Fruit fly (Drosophila melanogaster): ENCODE data around the gene Apl.

Apl gene

dm6 chr3L:16567495-16567894 lies 27.5 kb upstream of the Apl start (continued):
- TF ChIP-seq CG18262 (tag; optimal IDR thresholded peaks at IDR 0.05): peak; percentile 77
- peak; percentile 27 for TF ChIP-seq jing (GFP tag; optimal IDR thresholded peaks at IDR 0.05)
- TF ChIP-seq lola (GFP tag; optimal IDR thresholded peaks at IDR 0.05): peak in 1 of 3 experiments; percentile 70
- TF ChIP-seq Dbx (GFP tag; IDR thresholded peaks at IDR 0.05): no peak
- peak; percentile 83 for TF ChIP-seq gcm (GFP tag; optimal IDR thresholded peaks at IDR 0.05)
- peak; percentile 46 for TF ChIP-seq CG18764 (GFP tag; optimal IDR thresholded peaks at IDR 0.05)
- TF ChIP-seq CG18599 (GFP tag; optimal IDR thresholded peaks at IDR 0.05): peak; percentile 35
- TF ChIP-seq lilli (GFP tag; optimal IDR thresholded peaks at IDR 0.05): peak; percentile 14
- peak; percentile 23 for TF ChIP-seq CG10654 (GFP tag; optimal IDR thresholded peaks at IDR 0.05)
- TF ChIP-seq Fer1 (GFP tag; optimal IDR thresholded peaks at IDR 0.05): peak; percentile 38
- no peak for TF ChIP-seq pnt (GFP tag; optimal IDR thresholded peaks at IDR 0.05)
- no peak for TF ChIP-seq fru (optimal IDR thresholded peaks at IDR 0.05)
- TF ChIP-seq CG14441 (GFP tag; IDR thresholded peaks at IDR 0.05): 0 out of 2 replicates have a peak, but pooled peaks have one; percentile 52
- TF ChIP-seq Hr78 (GFP tag; optimal IDR thresholded peaks at IDR 0.05): no peak
- TF ChIP-seq lov (optimal IDR thresholded peaks at IDR 0.05): no peak
- no peak for TF ChIP-seq lov (GFP tag; IDR thresholded peaks at IDR 0.05)
- peak; percentile 72 for TF ChIP-seq Ssrp (tag; optimal IDR thresholded peaks at IDR 0.05)
- no peak for TF ChIP-seq h (optimal IDR thresholded peaks at IDR 0.05)
- no peak for TF ChIP-seq D (optimal IDR thresholded peaks at IDR 0.05)
- peak; percentile 72 for TF ChIP-seq D (GFP tag; optimal IDR thresholded peaks at IDR 0.05)
- TF ChIP-seq gro (GFP tag; optimal IDR thresholded peaks at IDR 0.05): no peak
- TF ChIP-seq CG17612 (GFP tag; IDR thresholded peaks at IDR 0.05): no peak
- TF ChIP-seq Drgx (GFP tag; IDR thresholded peaks at IDR 0.05): no peak
- peak; percentile 47 for TF ChIP-seq twi (tag; optimal IDR thresholded peaks at IDR 0.05)
- TF ChIP-seq Rfx (GFP tag; IDR thresholded peaks at IDR 0.05): peak; percentile 19; the same call in 1 of the 2 replicates
- TF ChIP-seq CG14965 (GFP tag; optimal IDR thresholded peaks at IDR 0.05; ENCODE audit: borderline replicate concordance): no peak
- TF ChIP-seq Mad (GFP tag; optimal IDR thresholded peaks at IDR 0.05): no peak
- no peak for TF ChIP-seq Trl (optimal IDR thresholded peaks at IDR 0.05)
- TF ChIP-seq Trl (GFP tag; optimal IDR thresholded peaks at IDR 0.05): no peak
- peak; percentile 2 for TF ChIP-seq CG6813 (GFP tag; optimal IDR thresholded peaks at IDR 0.05)
- no peak for TF ChIP-seq CG3163 (GFP tag; optimal IDR thresholded peaks at IDR 0.05)
- TF ChIP-seq NC2α (GFP tag; optimal IDR thresholded peaks at IDR 0.05): no peak
- 0 out of 2 replicates have a peak, but pooled peaks have one; percentile 39 for TF ChIP-seq CG14014 (GFP tag; IDR thresholded peaks at IDR 0.05)
- peak; percentile 51 for TF ChIP-seq CG3407 (GFP tag; optimal IDR thresholded peaks at IDR 0.05)
- TF ChIP-seq CG4328 (GFP tag; optimal IDR thresholded peaks at IDR 0.05): peak; percentile 56
- no peak for TF ChIP-seq nerfin-2 (GFP tag; IDR thresholded peaks at IDR 0.05; ENCODE audit: partially characterized antibody)
- TF ChIP-seq Ada2b (GFP tag; IDR thresholded peaks at IDR 0.05): peak; percentile 56
- TF ChIP-seq cg (GFP tag; optimal IDR thresholded peaks at IDR 0.05): no peak
- no peak for TF ChIP-seq CG14050 (GFP tag; IDR thresholded peaks at IDR 0.05)
- no peak for TF ChIP-seq CG3726 (GFP tag; IDR thresholded peaks at IDR 0.05)
- no peak for TF ChIP-seq jumu (GFP tag; optimal IDR thresholded peaks at IDR 0.05)
- no peak for TF ChIP-seq danr (GFP tag; IDR thresholded peaks at IDR 0.05)
- 0 out of 3 replicates have a peak, but pooled peaks have one; percentile 39 for TF ChIP-seq H15 (GFP tag; IDR thresholded peaks at IDR 0.05)
- TF ChIP-seq Ptx1 (GFP tag; IDR thresholded peaks at IDR 0.05): peak; percentile 61
- TF ChIP-seq toy (GFP tag; IDR thresholded peaks at IDR 0.05): no peak
- no peak for TF ChIP-seq Atf3 (GFP tag; optimal IDR thresholded peaks at IDR 0.05)
- TF ChIP-seq bab2 (GFP tag; optimal IDR thresholded peaks at IDR 0.05): no peak
- TF ChIP-seq Lpt (GFP tag; optimal IDR thresholded peaks at IDR 0.05): no peak
- TF ChIP-seq CG10366 (GFP tag; IDR thresholded peaks at IDR 0.05): peak; percentile 33; the same call in 1 of the 2 replicates
- no peak for TF ChIP-seq tna (GFP tag; IDR thresholded peaks at IDR 0.05; ENCODE audit: partially characterized antibody)
- TF ChIP-seq BEAF-32 (GFP tag; optimal IDR thresholded peaks at IDR 0.05): no peak
- no peak for TF ChIP-seq repo (GFP tag; optimal IDR thresholded peaks at IDR 0.05)
- TF ChIP-seq CrebB (tag; optimal IDR thresholded peaks at IDR 0.05): no peak

Data from whole organism, embryonic.